Worm (Caenorhabditis elegans) whole organism, L4 larva: ENCODE measurements around the gene F57F5.3.
A peak's percentile ranks its signal among the peaks of the same experiment; 100 is the strongest.

Experiments
- F49E8.2 ChIP-seq: sonication (generic microtip); optimal IDR thresholded peaks from 2 replicates; lab custom pipeline; 2016; ENCODE audit warnings: missing compliant biosample characterization, mild to moderate bottlenecking, missing genetic modification characterization, borderline replicate concordance
- Y105C5A.15 ChIP-seq: fragments of 200-800 bp; sonication (Bioruptor generic); IDR thresholded peaks from 2 replicates; pipeline ENCODE4 v1.3.6; 2022; ENCODE audit warnings: missing genetic modification characterization, missing compliant biosample characterization
- Y75B8A.6 ChIP-seq: fragments of 200-800 bp; sonication (Bioruptor generic); IDR thresholded peaks from 2 replicates; pipeline ENCODE4 v1.3.6; 2022; ENCODE audit warnings: missing genetic modification reagents, missing genetic modification characterization, missing compliant biosample characterization
- ZK337.2 ChIP-seq: fragments of 200-800 bp; sonication (Bioruptor generic); IDR thresholded peaks from 2 replicates; pipeline ENCODE4 v1.3.6; 2022; ENCODE audit warnings: missing genetic modification reagents, missing genetic modification characterization, missing compliant biosample characterization
- arid-1 ChIP-seq: fragments of 200-800 bp; sonication (Bioruptor generic); conservative IDR thresholded peaks from 2 replicates; pipeline ENCODE4 v1.3.6; 2022; ENCODE audit warnings: missing genetic modification reagents, missing genetic modification characterization, missing compliant biosample characterization
- attf-4 ChIP-seq: sonication (generic microtip); optimal IDR thresholded peaks from 3 replicates; lab custom pipeline; 2017; ENCODE audit warnings: missing biosample characterization, missing genetic modification characterization
- ceh-28 ChIP-seq: fragments of 150-350 bp; optimal IDR thresholded peaks from 2 replicates; lab custom pipeline; 2014; ENCODE audit warnings: missing biosample characterization, missing genetic modification reagents, missing genetic modification characterization
- ceh-32 ChIP-seq: sonication (generic microtip); optimal IDR thresholded peaks from 2 replicates; lab custom pipeline; 2016; ENCODE audit warnings: mild to moderate bottlenecking, missing genetic modification characterization, missing compliant biosample characterization; ENCODE audit not compliant: poor library complexity
- ceh-82 ChIP-seq: sonication (generic microtip); optimal IDR thresholded peaks from 2 replicates; lab custom pipeline; 2017; ENCODE audit warnings: missing biosample characterization, missing genetic modification characterization
- daf-16 ChIP-seq, 3 experiments: sonication (generic microtip); optimal IDR thresholded peaks; 2 replicates each; lab custom pipeline; 2016 to 2017; ENCODE audit warnings: missing genetic modification characterization in 3 of 3, missing genetic modification reagents in 3 of 3, mild to moderate bottlenecking in 2 of 3, missing compliant biosample characterization in 2 of 3, missing biosample characterization in 1 of 3, moderate library complexity in 1 of 3
- dmd-6 ChIP-seq: fragments of 200-800 bp; sonication (Bioruptor generic); IDR thresholded peaks from 2 replicates; pipeline ENCODE4 v1.3.6; 2022; ENCODE audit warnings: missing genetic modification reagents, missing genetic modification characterization, missing compliant biosample characterization
- dmd-8 ChIP-seq: fragments of 200-800 bp; sonication (Bioruptor generic); IDR thresholded peaks from 2 replicates; pipeline ENCODE4 v1.3.6; 2022; ENCODE audit warnings: missing genetic modification characterization, missing compliant biosample characterization
- dve-1 ChIP-seq: sonication (generic microtip); optimal IDR thresholded peaks from 2 replicates; lab custom pipeline; 2017; ENCODE audit warnings: antibody characterized with exemption, mild to moderate bottlenecking, missing genetic modification characterization, missing compliant biosample characterization; ENCODE audit not compliant: insufficient read depth
- fkh-10 ChIP-seq: fragments of 150-350 bp; optimal IDR thresholded peaks from 2 replicates; lab custom pipeline; 2014; ENCODE audit warnings: missing biosample characterization, missing genetic modification reagents, missing genetic modification characterization
- hif-1 ChIP-seq, 2 experiments: sonication (generic microtip); optimal IDR thresholded peaks; 2 replicates each; lab custom pipeline; 2016 to 2017; ENCODE audit warnings: missing compliant biosample characterization in 2 of 2, missing genetic modification characterization in 2 of 2, missing genetic modification reagents in 2 of 2, missing genotype in 2 of 2, mild to moderate bottlenecking in 1 of 2
- hlh-11 ChIP-seq: fragments of 200-800 bp; sonication (Bioruptor generic); optimal IDR thresholded peaks from 2 replicates; lab custom pipeline; 2018; ENCODE audit warnings: mild to moderate bottlenecking, missing genetic modification characterization, missing compliant biosample characterization
- hlh-30 ChIP-seq: sonication (generic microtip); optimal IDR thresholded peaks from 2 replicates; lab custom pipeline; 2017; ENCODE audit warnings: antibody characterized with exemption, mild to moderate bottlenecking, missing genetic modification characterization, missing compliant biosample characterization; ENCODE audit not compliant: insufficient read depth
- jun-1 ChIP-seq: fragments of 150-350 bp; optimal IDR thresholded peaks from 2 replicates; lab custom pipeline; 2014; ENCODE audit warnings: missing biosample characterization, missing genetic modification reagents, missing genetic modification characterization
- lin-15B ChIP-seq: fragments of 150-350 bp; sonication (generic microtip); optimal IDR thresholded peaks from 3 replicates; lab custom pipeline; 2014; ENCODE audit warnings: missing biosample characterization, missing genetic modification characterization
- lin-38 ChIP-seq: fragments of 200-800 bp; sonication (Bioruptor generic); IDR thresholded peaks from 2 replicates; pipeline ENCODE4 v1.3.6; 2022; ENCODE audit warnings: missing genetic modification reagents, missing genetic modification characterization, missing compliant biosample characterization
- lir-3 ChIP-seq: sonication (generic microtip); optimal IDR thresholded peaks from 2 replicates; lab custom pipeline; 2016; ENCODE audit warnings: mild to moderate bottlenecking, missing genetic modification characterization, missing compliant biosample characterization
- lsy-2 ChIP-seq, 2 experiments: fragments of 150-350 bp in 1 of 2; sonication (generic microtip) in 1 of 2; optimal IDR thresholded peaks; 2 replicates each; lab custom pipeline; 2014 to 2017; ENCODE audit warnings: missing biosample characterization in 2 of 2, missing genetic modification characterization in 2 of 2
- madf-9 ChIP-seq: fragments of 200-800 bp; sonication (Bioruptor generic); conservative IDR thresholded peaks from 2 replicates; pipeline ENCODE4 v1.3.6; 2022; ENCODE audit warnings: missing genetic modification reagents, missing genetic modification characterization, missing compliant biosample characterization
- mes-2 ChIP-seq: sonication (generic microtip); optimal IDR thresholded peaks from 2 replicates; lab custom pipeline; 2016; ENCODE audit warnings: missing genotype, mild to moderate bottlenecking, missing genetic modification characterization, missing compliant biosample characterization; ENCODE audit not compliant: poor library complexity, severe bottlenecking
- mxl-2 ChIP-seq: fragments of 200-800 bp; sonication (Bioruptor generic); conservative IDR thresholded peaks from 2 replicates; pipeline ENCODE4 v1.3.6; 2022; ENCODE audit warnings: missing genetic modification reagents, missing genetic modification characterization, missing compliant biosample characterization
- mxl-3 ChIP-seq: fragments of 200-800 bp; sonication (Bioruptor generic); optimal IDR thresholded peaks from 2 replicates; lab custom pipeline; 2018; ENCODE audit warnings: mild to moderate bottlenecking, missing genetic modification characterization, missing compliant biosample characterization
- nhr-11 ChIP-seq: fragments of 150-350 bp; optimal IDR thresholded peaks from 2 replicates; lab custom pipeline; 2014; ENCODE audit warnings: missing biosample characterization, missing genetic modification characterization
- nhr-237 ChIP-seq: sonication (generic microtip); optimal IDR thresholded peaks from 2 replicates; lab custom pipeline; 2017; ENCODE audit warnings: missing biosample characterization, missing genetic modification characterization
- nhr-28 ChIP-seq: fragments of 150-350 bp; optimal IDR thresholded peaks from 2 replicates; lab custom pipeline; 2014; ENCODE audit warnings: missing biosample characterization, missing genetic modification characterization
- nhr-42 ChIP-seq: fragments of 200-800 bp; sonication (Bioruptor generic); IDR thresholded peaks from 2 replicates; pipeline ENCODE4 v1.3.6; 2022; ENCODE audit warnings: missing genetic modification characterization, missing compliant biosample characterization
- nhr-6 ChIP-seq: fragments of 150-350 bp; optimal IDR thresholded peaks from 2 replicates; lab custom pipeline; 2014; ENCODE audit warnings: missing biosample characterization, missing genetic modification characterization
- nhr-77 ChIP-seq: fragments of 150-350 bp; optimal IDR thresholded peaks from 2 replicates; lab custom pipeline; 2014; ENCODE audit warnings: missing biosample characterization, missing genetic modification characterization
- php-3 ChIP-seq: fragments of 200-800 bp; sonication (Bioruptor generic); IDR thresholded peaks from 2 replicates; pipeline ENCODE4 v1.3.6; 2022; ENCODE audit warnings: missing genetic modification reagents, missing genetic modification characterization, missing compliant biosample characterization
- rbr-2 ChIP-seq: sonication (generic microtip); optimal IDR thresholded peaks from 2 replicates; lab custom pipeline; 2016; ENCODE audit warnings: missing genotype, missing genetic modification characterization, missing compliant biosample characterization
- set-16 ChIP-seq: fragments of 200-800 bp; sonication (Bioruptor generic); IDR thresholded peaks from 2 replicates; pipeline ENCODE4 v1.3.6; 2022; ENCODE audit warnings: missing genetic modification reagents, missing genetic modification characterization, missing compliant biosample characterization
- snpc-4 ChIP-seq: fragments of 150-350 bp; optimal IDR thresholded peaks from 2 replicates; lab custom pipeline; 2014; ENCODE audit warnings: missing biosample characterization, missing genetic modification characterization
- spr-3 ChIP-seq: fragments of 200-800 bp; sonication (Bioruptor generic); optimal IDR thresholded peaks from 2 replicates; lab custom pipeline; 2018; ENCODE audit warnings: mild to moderate bottlenecking, missing genetic modification characterization, missing compliant biosample characterization
- tra-1 ChIP-seq: fragments of 200-800 bp; sonication (Bioruptor generic); IDR thresholded peaks from 2 replicates; pipeline ENCODE4 v1.3.6; 2022; ENCODE audit warnings: missing genetic modification reagents, missing genetic modification characterization, missing compliant biosample characterization
- unc-39 ChIP-seq: sonication (generic microtip); optimal IDR thresholded peaks from 2 replicates; lab custom pipeline; 2017; ENCODE audit warnings: missing biosample characterization, missing genetic modification characterization
- unc-62 ChIP-seq, 3 experiments: fragments of 150-350 bp in 1 of 3; sonication (generic microtip); optimal IDR thresholded peaks in 2 of 3; peaks in 1 of 3; 1 replicate in 1 of 3; 2 replicates in 2 of 3; lab custom pipeline; 2014 to 2017; ENCODE audit warnings: missing biosample characterization in 3 of 3, missing genetic modification characterization in 3 of 3, missing genetic modification reagents in 3 of 3, missing genotype in 1 of 3
- vab-7 ChIP-seq: fragments of 200-800 bp; sonication (Bioruptor generic); IDR thresholded peaks from 2 replicates; pipeline ENCODE4 v1.3.6; 2022; ENCODE audit warnings: missing genetic modification reagents, missing genetic modification characterization, missing compliant biosample characterization
- zfp-2 ChIP-seq: sonication (generic microtip); optimal IDR thresholded peaks from 2 replicates; lab custom pipeline; 2016; ENCODE audit warnings: mild to moderate bottlenecking, missing genetic modification characterization, missing compliant biosample characterization
- zfp-3 ChIP-seq: fragments of 200-800 bp; sonication (Bioruptor generic); conservative IDR thresholded peaks from 2 replicates; pipeline ENCODE4 v1.3.6; 2022; ENCODE audit warnings: missing genetic modification reagents, missing genetic modification characterization, missing compliant biosample characterization
- zip-2 ChIP-seq: fragments of 150-350 bp; optimal IDR thresholded peaks from 2 replicates; lab custom pipeline; 2014; ENCODE audit warnings: missing biosample characterization, missing genetic modification characterization
- ztf-7 ChIP-seq: fragments of 150-350 bp; optimal IDR thresholded peaks from 2 replicates; lab custom pipeline; 2014; ENCODE audit warnings: missing biosample characterization, missing genetic modification characterization

The F57F5.3 gene

DNA sequence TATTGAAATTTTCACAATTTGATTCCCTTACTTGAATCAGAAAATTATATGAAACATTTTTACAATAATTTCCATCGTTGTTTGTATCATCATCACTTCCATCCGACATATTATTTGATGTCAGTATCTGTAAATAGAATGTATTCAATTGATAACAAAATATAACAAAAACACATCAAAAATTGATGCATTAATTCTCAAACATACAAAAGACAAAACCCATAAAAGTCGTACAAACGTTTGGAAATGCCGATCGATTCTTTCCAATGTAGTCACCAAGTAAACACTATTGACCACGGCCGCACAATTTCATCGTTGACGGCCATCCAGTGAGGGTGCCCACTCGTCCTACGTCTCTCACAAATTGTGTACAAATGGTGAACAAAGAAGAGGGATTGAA is 6.9 kb upstream of the F57F5.3 start, which contains the start of gene add-2 (continued):
- TF ChIP-seq set-16 (GFP tag; lab: Robert Waterston, UW) (no peak), ztf-7 (tag; lab: Kevin White, UChicago) (no peak), hlh-11 (peak; percentile 29), dmd-8 (GFP tag; lab: Robert Waterston, UW) (no peak)

DNA sequence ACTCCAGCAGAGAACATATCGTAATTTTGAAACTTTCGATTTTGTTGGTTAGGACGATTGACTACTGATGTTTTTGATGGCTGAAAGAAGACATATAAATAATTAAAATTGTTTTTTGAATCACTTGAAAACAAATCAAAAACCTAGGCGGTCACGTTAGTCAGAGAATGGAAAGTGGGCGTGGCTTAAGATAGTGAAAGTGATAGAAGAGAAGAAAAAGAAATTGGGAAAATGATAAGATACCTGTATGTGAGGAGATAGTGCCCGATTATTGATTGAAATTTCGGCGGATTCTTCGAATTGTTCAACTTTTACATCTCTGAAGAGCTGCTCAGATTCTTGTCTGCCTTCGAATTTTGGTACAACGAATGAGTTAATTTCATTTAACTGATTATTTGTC is 5.3 kb upstream of the F57F5.3 start:
- TF ChIP-seq hlh-30 (tag; lab: Kevin White, UChicago) (peak; percentile 5), snpc-4 (no peak), nhr-28 (tag; lab: Kevin White, UChicago) (peak; percentile 61), unc-62 (GFP tag; optimal IDR thresholded peaks at IDR 0.05 in 1 of 2; lab: Kevin White, UChicago) (peak in 1 of 2 experiments; percentile 76), unc-62 (tag; optimal IDR thresholded peaks at IDR 0.05; lab: Kevin White, UChicago) (no peak), zfp-2 (tag; lab: Kevin White, UChicago) (no peak), zfp-3 (GFP tag; lab: Robert Waterston, UW) (no peak), rbr-2 (tag; lab: Kevin White, UChicago) (no peak)
- TF ChIP-seq, all 104 proteins: peak for 3

DNA sequence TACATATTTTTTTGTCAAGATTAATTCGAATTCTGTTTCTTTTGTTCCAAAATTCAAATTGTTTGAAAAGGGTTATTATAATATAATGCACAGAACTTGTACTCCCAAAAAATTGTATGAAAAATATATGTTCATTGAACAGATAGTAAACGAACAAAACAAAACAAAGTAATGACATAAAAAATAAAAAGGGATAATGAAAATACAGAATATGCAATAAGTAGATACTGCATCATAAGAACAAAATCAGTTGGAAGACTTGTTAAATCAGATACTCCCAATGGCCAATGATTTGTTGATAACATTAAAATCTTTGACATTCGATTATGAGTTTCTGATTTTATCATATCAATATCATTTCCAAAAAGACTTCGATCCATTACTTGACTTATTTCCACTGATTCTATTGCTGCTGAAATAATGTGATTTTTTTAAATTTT is 1.9 kb downstream of the F57F5.3 start:
- TF ChIP-seq arid-1 (GFP tag; lab: Robert Waterston, UW), result 0 out of 2 replicates have a peak, but pooled peaks have one; percentile 37
- TF ChIP-seq nhr-42 (GFP tag; lab: Robert Waterston, UW), result no peak
- TF ChIP-seq daf-16 (GFP tag; optimal IDR thresholded peaks at IDR 0.05; lab: Kevin White, UChicago), result no peak
- TF ChIP-seq daf-16 (tag; optimal IDR thresholded peaks at IDR 0.05; lab: Kevin White, UChicago), result peak; percentile 53
- TF ChIP-seq ceh-82, result no peak
- no peak for TF ChIP-seq nhr-237
- TF ChIP-seq zfp-3 (GFP tag; lab: Robert Waterston, UW), result peak; percentile 99
- peak; percentile 88 for TF ChIP-seq Y75B8A.6
- no peak for TF ChIP-seq ztf-7 (tag; lab: Kevin White, UChicago)
- peak; percentile 15 for TF ChIP-seq hlh-11
- no peak for TF ChIP-seq spr-3 (GFP tag; lab: Kevin White, UChicago)
- no peak for TF ChIP-seq jun-1
- TF ChIP-seq fkh-10 (GFP tag; lab: Kevin White, UChicago), result no peak
- TF ChIP-seq mxl-3 (GFP tag; lab: Kevin White, UChicago), result no peak
- no peak for TF ChIP-seq lir-3 (tag; lab: Kevin White, UChicago)
- no peak for TF ChIP-seq lin-15B
- peak; percentile 37 for TF ChIP-seq dmd-6 (GFP tag; lab: Robert Waterston, UW)
- TF ChIP-seq tra-1 (GFP tag; lab: Robert Waterston, UW), result 0 out of 2 replicates have a peak, but pooled peaks have one; percentile 59
- TF ChIP-seq ceh-28, result no peak
- no peak for TF ChIP-seq ZK337.2 (GFP tag; lab: Robert Waterston, UW)
- TF ChIP-seq mes-2 (tag; lab: Kevin White, UChicago), result no peak
- TF ChIP-seq nhr-6, result no peak
- TF ChIP-seq unc-39 (tag; lab: Kevin White, UChicago), result no peak
- TF ChIP-seq unc-62 (GFP tag; optimal IDR thresholded peaks at IDR 0.05 in 1 of 2; lab: Kevin White, UChicago), result peak in 1 of 2 experiments; percentile 91
- TF ChIP-seq unc-62 (tag; optimal IDR thresholded peaks at IDR 0.05; lab: Kevin White, UChicago), result no peak
- no peak for TF ChIP-seq zip-2
- no peak for TF ChIP-seq hif-1 (tag; optimal IDR thresholded peaks at IDR 0.05; lab: Kevin White, UChicago)
- no peak for TF ChIP-seq F49E8.2 (tag; lab: Kevin White, UChicago)
- peak; percentile 39 for TF ChIP-seq dve-1
- peak; percentile 58 for TF ChIP-seq lin-38 (GFP tag; lab: Robert Waterston, UW)
- no peak for TF ChIP-seq mxl-2
- TF ChIP-seq php-3, result 0 out of 2 replicates have a peak, but pooled peaks have one; percentile 17
- no peak; the same call in 1 of the 2 replicates for TF ChIP-seq vab-7 (GFP tag; lab: Robert Waterston, UW)
- TF ChIP-seq set-16 (GFP tag; lab: Robert Waterston, UW), result no peak
- TF ChIP-seq nhr-77, result peak; percentile 96
- TF ChIP-seq Y105C5A.15 (GFP tag; lab: Robert Waterston, UW), result peak; percentile 85
- no peak for TF ChIP-seq nhr-11 (tag; lab: Kevin White, UChicago)
- no peak for TF ChIP-seq madf-9 (GFP tag; lab: Robert Waterston, UW)
- peak; percentile 66 for TF ChIP-seq attf-4 (tag; lab: Kevin White, UChicago)
- peak in 1 of 2 experiments; percentile 16 for TF ChIP-seq lsy-2 (tag; optimal IDR thresholded peaks at IDR 0.05; lab: Kevin White, UChicago)
- no peak for TF ChIP-seq ceh-32
